Worm (Caenorhabditis elegans): ENCODE results near the gene F52E4.5.

- TF ChIP-seq ceh-13 (GFP tag; optimal IDR thresholded peaks at IDR 0.05) (no peak), ama-1 (optimal IDR thresholded peaks at IDR 0.05) (no peak), ets-7 (tag; optimal IDR thresholded peaks at IDR 0.05) (no peak)
Measured at ce11 chrX:3135186-3135585, 48.0 kb upstream of the F52E4.5 start, which contains the start of gene K10B3.1.
